Worm (Caenorhabditis elegans) whole organism, young adult: Measurements from ENCODE around the gene C14F11.7.

Source experiments
- B0035.1 ChIP-seq: sonication (generic microtip); optimal IDR thresholded peaks from 2 replicates; lab custom pipeline; 2016; ENCODE audit warnings: missing genetic modification characterization, mild to moderate bottlenecking, missing compliant biosample characterization, missing genotype, missing genetic modification reagents
- C06A6.2 ChIP-seq: fragments of 200-800 bp; sonication (Bioruptor generic); conservative IDR thresholded peaks from 2 replicates; pipeline ENCODE4 v1.3.6; 2022; ENCODE audit warnings: missing genetic modification characterization, missing compliant biosample characterization
- C17E4.6 ChIP-seq: fragments of 200-800 bp; sonication (Bioruptor generic); IDR thresholded peaks from 2 replicates; pipeline ENCODE4 v1.3.6; 2022; ENCODE audit warnings: missing genetic modification reagents, missing genetic modification characterization, missing compliant biosample characterization
- F10E7.11 ChIP-seq: sonication (generic microtip); optimal IDR thresholded peaks from 2 replicates; lab custom pipeline; 2017; ENCODE audit warnings: mild to moderate bottlenecking, missing genetic modification characterization, moderate library complexity, missing compliant biosample characterization
- F23B12.7 ChIP-seq: sonication (generic microtip); optimal IDR thresholded peaks from 2 replicates; lab custom pipeline; 2017; ENCODE audit warnings: missing genetic modification characterization, mild to moderate bottlenecking, missing compliant biosample characterization, antibody characterized with exemption, moderate library complexity; ENCODE audit not compliant: insufficient read depth
- F33H1.4 ChIP-seq: fragments of 200-800 bp; sonication (Bioruptor generic); IDR thresholded peaks from 2 replicates; pipeline ENCODE4 v1.3.6; 2022; ENCODE audit warnings: missing genetic modification reagents, missing genetic modification characterization, missing compliant biosample characterization
- F37B4.10 ChIP-seq: fragments of 200-800 bp; sonication (Bioruptor generic); IDR thresholded peaks from 2 replicates; pipeline ENCODE4 v1.3.6; 2022; ENCODE audit warnings: missing genetic modification characterization, missing compliant biosample characterization
- K12H6.12 ChIP-seq: fragments of 200-800 bp; sonication (Bioruptor generic); optimal IDR thresholded peaks from 2 replicates; lab custom pipeline; 2018; ENCODE audit warnings: mild to moderate bottlenecking, missing genetic modification characterization, missing compliant biosample characterization
- T26A5.8 ChIP-seq: sonication (generic microtip); optimal IDR thresholded peaks from 2 replicates; lab custom pipeline; 2016; ENCODE audit warnings: missing genetic modification characterization, missing compliant biosample characterization
- Y53G8AR.9 ChIP-seq: fragments of 200-800 bp; sonication (Bioruptor generic); conservative IDR thresholded peaks from 2 replicates; pipeline ENCODE4 v1.3.6; 2022; ENCODE audit warnings: missing genetic modification reagents, missing genetic modification characterization, missing compliant biosample characterization
- Y79H2A.3 ChIP-seq: fragments of 200-800 bp; sonication (Bioruptor generic); conservative IDR thresholded peaks from 2 replicates; pipeline ENCODE4 v1.3.6; 2022; ENCODE audit warnings: missing genetic modification reagents, missing genetic modification characterization, missing compliant biosample characterization
- Y95B8A.8 ChIP-seq: fragments of 200-800 bp; sonication (Bioruptor generic); IDR thresholded peaks from 2 replicates; pipeline ENCODE4 v1.3.6; 2022; ENCODE audit warnings: missing genetic modification reagents, missing genetic modification characterization, missing compliant biosample characterization
- akir-1 ChIP-seq: fragments of 200-800 bp; sonication (Bioruptor generic); optimal IDR thresholded peaks from 2 replicates; lab custom pipeline; 2018; ENCODE audit warnings: mild to moderate bottlenecking, missing genetic modification characterization, moderate library complexity, missing compliant biosample characterization
- athp-1 ChIP-seq: sonication (generic microtip); optimal IDR thresholded peaks from 2 replicates; lab custom pipeline; 2017; ENCODE audit warnings: mild to moderate bottlenecking, missing genetic modification characterization, missing compliant biosample characterization
- attf-6 ChIP-seq: fragments of 200-800 bp; sonication (Bioruptor generic); IDR thresholded peaks from 2 replicates; pipeline ENCODE4 v1.3.6; 2022; ENCODE audit warnings: missing genetic modification reagents, missing genetic modification characterization, missing compliant biosample characterization
- ceh-40 ChIP-seq: fragments of 200-800 bp; sonication (Bioruptor generic); IDR thresholded peaks from 2 replicates; pipeline ENCODE4 v1.3.6; 2022; ENCODE audit warnings: missing genetic modification characterization, missing compliant biosample characterization
- chd-7 ChIP-seq: sonication (generic microtip); optimal IDR thresholded peaks from 2 replicates; lab custom pipeline; 2016; ENCODE audit warnings: mild to moderate bottlenecking, missing genetic modification characterization, moderate library complexity, missing compliant biosample characterization
- dpl-1 ChIP-seq: fragments of 150-350 bp; optimal IDR thresholded peaks from 2 replicates; lab custom pipeline; 2014; ENCODE audit warnings: missing biosample characterization, missing genetic modification reagents, missing genetic modification characterization
- fkh-3 ChIP-seq: sonication (generic microtip); optimal IDR thresholded peaks from 2 replicates; lab custom pipeline; 2016; ENCODE audit warnings: mild to moderate bottlenecking, missing genetic modification characterization, missing compliant biosample characterization
- hmg-1.2 ChIP-seq: fragments of 200-800 bp; sonication (Bioruptor generic); IDR thresholded peaks from 2 replicates; pipeline ENCODE4 v1.3.6; 2022; ENCODE audit warnings: missing genetic modification reagents, missing genetic modification characterization, missing compliant biosample characterization
- lag-1 ChIP-seq: fragments of 200-800 bp; sonication (Bioruptor generic); IDR thresholded peaks from 2 replicates; pipeline ENCODE4 v1.3.6; 2022; ENCODE audit warnings: missing genetic modification reagents, missing genetic modification characterization, missing compliant biosample characterization
- mel-28 ChIP-seq: sonication (generic microtip); optimal IDR thresholded peaks from 2 replicates; lab custom pipeline; 2016; ENCODE audit warnings: borderline replicate concordance, mild to moderate bottlenecking, missing genetic modification characterization, missing compliant biosample characterization
- mes-4 ChIP-seq: sonication (generic microtip); optimal IDR thresholded peaks from 2 replicates; lab custom pipeline; 2016; ENCODE audit warnings: missing genotype, missing genetic modification characterization, missing compliant biosample characterization
- mxl-1 ChIP-seq: sonication (generic microtip); optimal IDR thresholded peaks from 2 replicates; lab custom pipeline; 2016; ENCODE audit warnings: missing genetic modification characterization, missing compliant biosample characterization
- nhr-90 ChIP-seq: sonication (generic microtip); optimal IDR thresholded peaks from 2 replicates; lab custom pipeline; 2016; ENCODE audit warnings: missing genotype, mild to moderate bottlenecking, missing genetic modification characterization, missing compliant biosample characterization
- pbrm-1 ChIP-seq: fragments of 200-800 bp; sonication (Bioruptor generic); IDR thresholded peaks from 2 replicates; pipeline ENCODE4 v1.3.6; 2022; ENCODE audit warnings: missing genetic modification reagents, missing genetic modification characterization, missing compliant biosample characterization
- rec-8 ChIP-seq, 2 experiments: sonication (generic microtip); optimal IDR thresholded peaks; 2 replicates each; lab custom pipeline; 2016; ENCODE audit warnings: mild to moderate bottlenecking in 2 of 2, missing genetic modification characterization in 2 of 2, missing genetic modification reagents in 2 of 2, missing genotype in 2 of 2, missing biosample characterization in 1 of 2, missing compliant biosample characterization in 1 of 2, moderate library complexity in 1 of 2
- sptf-2 ChIP-seq: fragments of 200-800 bp; sonication (Bioruptor generic); optimal IDR thresholded peaks from 2 replicates; lab custom pipeline; 2018; ENCODE audit warnings: mild to moderate bottlenecking, missing genetic modification characterization, missing compliant biosample characterization
- tbp1 ChIP-seq: fragments of 200-800 bp; sonication (Bioruptor generic); optimal IDR thresholded peaks from 2 replicates; lab custom pipeline; 2018; ENCODE audit warnings: mild to moderate bottlenecking, missing genetic modification characterization, missing compliant biosample characterization
- unc-62 ChIP-seq: fragments of 150-350 bp; optimal IDR thresholded peaks from 2 replicates; lab custom pipeline; 2014; ENCODE audit warnings: missing biosample characterization, missing genetic modification reagents, missing genetic modification characterization
- zim-3 ChIP-seq: sonication (generic microtip); optimal IDR thresholded peaks from 2 replicates; lab custom pipeline; 2017; ENCODE audit warnings: mild to moderate bottlenecking, missing genetic modification characterization, moderate library complexity, missing compliant biosample characterization
- ztf-6 ChIP-seq: fragments of 200-800 bp; sonication (Bioruptor generic); IDR thresholded peaks from 2 replicates; pipeline ENCODE4 v1.3.6; 2022; ENCODE audit warnings: missing genetic modification reagents, missing genetic modification characterization, missing compliant biosample characterization

The C14F11.7 gene

DNA sequence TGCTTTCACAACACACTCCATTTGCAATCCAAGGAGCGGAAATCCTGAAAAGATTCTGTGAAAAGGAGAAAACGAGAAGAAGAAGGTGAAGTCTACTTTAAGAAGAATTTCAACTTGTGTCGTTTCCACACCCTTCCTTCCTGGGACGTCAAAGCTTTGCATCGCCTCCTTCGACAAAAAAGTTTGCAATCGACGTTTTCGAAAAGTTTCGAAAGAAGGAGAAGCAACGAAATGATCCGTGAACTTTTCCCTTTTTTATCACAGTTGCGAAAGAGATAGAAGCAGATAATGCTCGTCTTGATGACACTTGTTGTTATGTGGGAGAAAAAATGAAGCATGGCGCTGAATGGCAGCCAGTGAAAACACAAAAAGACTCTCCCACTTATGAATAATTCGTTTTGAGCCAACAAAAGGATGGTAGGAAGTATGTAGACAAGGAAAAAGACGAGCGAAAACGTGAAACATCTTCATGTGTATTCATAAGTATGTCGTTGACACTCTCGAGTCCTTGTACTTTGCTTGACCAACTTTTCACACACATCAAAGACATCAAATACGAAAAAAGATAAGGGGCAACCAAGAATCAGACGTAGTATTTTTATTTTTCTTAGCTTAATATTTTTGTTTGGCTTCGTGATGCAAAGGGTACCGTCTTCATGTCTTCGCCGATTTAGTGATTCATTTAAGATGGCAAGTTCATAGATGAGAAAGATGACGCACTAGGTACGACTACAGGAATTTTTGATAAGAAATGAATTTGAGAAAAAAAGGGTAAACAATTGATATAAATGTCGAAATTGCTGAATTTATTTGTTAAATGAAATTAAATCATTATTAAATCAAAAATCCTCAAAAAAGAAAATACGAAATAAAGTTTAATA, 40.7 kb upstream of the C14F11.7 start (continued):
- no peak for TF ChIP-seq Y53G8AR.9 (GFP tag; lab: Robert Waterston, UW)

DNA sequence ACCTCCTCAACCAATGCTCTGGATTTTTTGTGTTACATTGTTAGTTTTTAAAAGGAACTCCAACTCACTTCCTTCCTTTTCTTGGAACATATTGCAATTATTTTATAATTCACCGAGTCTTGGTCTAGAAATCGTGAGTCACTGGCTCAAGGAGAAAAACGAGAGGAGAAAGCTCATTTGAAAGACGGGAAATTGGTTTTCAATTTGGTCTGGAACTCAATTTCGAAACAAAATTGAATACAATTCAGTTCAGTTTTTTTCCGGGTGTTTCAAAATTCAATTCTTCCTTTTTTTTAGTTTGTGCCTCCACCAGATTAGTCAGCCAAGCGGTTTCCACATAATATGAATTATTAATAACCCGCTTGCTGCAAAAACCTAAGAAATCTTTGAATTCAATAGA, 39.5 kb upstream of the C14F11.7 start:
- TF ChIP-seq Y53G8AR.9 (GFP tag; lab: Robert Waterston, UW) = no peak
- TF ChIP-seq Y79H2A.3 = no peak
- no peak for TF ChIP-seq ceh-40 (GFP tag; lab: Robert Waterston, UW)
- no peak for TF ChIP-seq C17E4.6 (GFP tag; lab: Robert Waterston, UW)
- TF ChIP-seq mel-28 (tag; lab: Kevin White, UChicago) = no peak
- no peak for TF ChIP-seq B0035.1 (tag; lab: Kevin White, UChicago)
- no peak for TF ChIP-seq unc-62 (GFP tag; lab: Kevin White, UChicago)
- TF ChIP-seq C06A6.2 (GFP tag; lab: Robert Waterston, UW) = no peak
- TF ChIP-seq nhr-90 = no peak
- no peak for TF ChIP-seq T26A5.8 (tag; lab: Kevin White, UChicago)
- TF ChIP-seq fkh-3 (tag; lab: Kevin White, UChicago) = no peak
- no peak for TF ChIP-seq mxl-1 (tag; lab: Kevin White, UChicago)
- TF ChIP-seq F23B12.7 (tag; lab: Kevin White, UChicago) = no peak
- no peak for TF ChIP-seq rec-8 (tag; optimal IDR thresholded peaks at IDR 0.05; lab: Kevin White, UChicago)
- no peak for TF ChIP-seq F33H1.4
- TF ChIP-seq chd-7 (tag; lab: Kevin White, UChicago) = no peak
- no peak for TF ChIP-seq attf-6

DNA sequence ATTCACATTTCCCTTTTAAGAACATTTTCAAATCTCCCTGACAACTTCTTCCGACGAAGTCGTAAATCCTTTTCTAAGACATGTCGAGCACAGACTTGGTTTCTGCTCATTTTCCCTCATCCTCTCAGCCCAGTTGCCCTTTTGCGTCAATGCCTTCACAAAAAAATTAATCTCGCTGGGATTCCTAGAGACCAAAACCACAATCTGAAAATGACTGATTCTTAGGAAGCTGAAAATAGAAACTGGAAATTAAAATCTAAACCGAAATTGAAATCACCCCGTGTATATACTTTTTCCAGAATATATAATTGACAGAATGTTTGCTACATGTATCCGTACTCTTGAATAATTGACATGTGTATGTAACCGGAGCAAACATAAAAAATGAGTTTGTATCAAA, 38.6 kb upstream of the C14F11.7 start:
- TF ChIP-seq T26A5.8 (tag; lab: Kevin White, UChicago) = no peak
- TF ChIP-seq akir-1 = no peak
- no peak for TF ChIP-seq zim-3
- TF ChIP-seq sptf-2 (GFP tag; lab: Kevin White, UChicago) = no peak
- no peak for TF ChIP-seq Y95B8A.8 (GFP tag; lab: Robert Waterston, UW)
- no peak for TF ChIP-seq F37B4.10
- no peak for TF ChIP-seq athp-1 (tag; lab: Kevin White, UChicago)
- no peak for TF ChIP-seq hmg-1.2
- no peak for TF ChIP-seq lag-1 (GFP tag; lab: Robert Waterston, UW)
- TF ChIP-seq nhr-90 = no peak
- no peak for TF ChIP-seq rec-8 (tag; optimal IDR thresholded peaks at IDR 0.05; lab: Kevin White, UChicago)
- TF ChIP-seq tbp1 = no peak
- no peak for TF ChIP-seq chd-7 (tag; lab: Kevin White, UChicago)
- TF ChIP-seq pbrm-1 (GFP tag; lab: Robert Waterston, UW) = no peak
- TF ChIP-seq ztf-6 (GFP tag; lab: Robert Waterston, UW) = no peak
- no peak for TF ChIP-seq K12H6.12 (tag; lab: Kevin White, UChicago)

DNA sequence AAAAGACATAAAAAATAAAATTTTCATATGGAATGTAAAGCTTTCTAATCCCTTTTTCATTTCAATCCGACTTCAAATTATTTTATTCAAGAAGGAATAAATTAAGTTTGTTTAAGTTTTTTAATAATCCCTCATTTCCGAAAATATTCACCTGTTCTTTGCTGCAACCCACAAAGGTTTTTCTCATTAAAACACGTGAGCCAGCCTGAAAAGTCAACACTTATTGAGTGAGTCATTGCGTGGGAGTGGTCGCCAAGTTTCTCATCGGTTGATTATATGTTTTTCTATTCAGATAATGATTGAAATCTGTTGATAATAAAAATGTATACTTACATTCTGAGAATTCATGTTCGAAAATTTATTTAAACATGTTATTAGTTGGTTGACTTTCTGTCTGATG, 37.1 kb upstream of the C14F11.7 start:
- no peak for TF ChIP-seq F10E7.11 (tag; lab: Kevin White, UChicago)
- no peak for TF ChIP-seq mes-4 (tag; lab: Kevin White, UChicago)
- TF ChIP-seq dpl-1 = no peak
